Worm (Caenorhabditis elegans) whole organism, L3 larva: ENCODE measurements around the gene F07C3.3.

ENCODE experiments used
- R02D3.7 ChIP-seq: fragments of 150-350 bp; optimal IDR thresholded peaks from 2 replicates; lab custom pipeline; 2014; ENCODE audit warnings: missing biosample characterization, missing genetic modification characterization
- ZK546.5 ChIP-seq: sonication (generic microtip); optimal IDR thresholded peaks from 2 replicates; lab custom pipeline; 2017; ENCODE audit warnings: missing biosample characterization, missing genetic modification characterization
- aly-2 ChIP-seq: fragments of 150-350 bp; optimal IDR thresholded peaks from 2 replicates; lab custom pipeline; 2014; ENCODE audit warnings: missing biosample characterization, missing genetic modification characterization
- ama-1 ChIP-seq: fragments of 150-350 bp; optimal IDR thresholded peaks from 2 replicates; lab custom pipeline; 2018
- ceh-16 ChIP-seq: sonication (generic microtip); optimal IDR thresholded peaks from 2 replicates; lab custom pipeline; 2017; ENCODE audit warnings: missing biosample characterization, missing genetic modification characterization
- ceh-28 ChIP-seq: fragments of 150-350 bp; optimal IDR thresholded peaks from 2 replicates; lab custom pipeline; 2014; ENCODE audit warnings: missing biosample characterization, missing genetic modification reagents, missing genetic modification characterization
- ceh-82 ChIP-seq: fragments of 150-350 bp; optimal IDR thresholded peaks from 2 replicates; lab custom pipeline; 2014; ENCODE audit warnings: missing biosample characterization, missing genetic modification characterization
- ceh-9 ChIP-seq: sonication (generic microtip); optimal IDR thresholded peaks from 2 replicates; lab custom pipeline; 2018; ENCODE audit warnings: missing biosample characterization, missing genetic modification characterization
- daf-12 ChIP-seq: fragments of 150-350 bp; optimal IDR thresholded peaks from 2 replicates; lab custom pipeline; 2014; ENCODE audit warnings: missing biosample characterization, missing genetic modification reagents, missing genetic modification characterization
- egl-27 ChIP-seq: sonication (generic microtip); optimal IDR thresholded peaks from 4 replicates; lab custom pipeline; 2017; ENCODE audit warnings: missing biosample characterization, missing genetic modification reagents, missing genetic modification characterization
- egl-5 ChIP-seq: fragments of 150-350 bp; optimal IDR thresholded peaks from 2 replicates; lab custom pipeline; 2017; ENCODE audit warnings: missing biosample characterization, missing genetic modification reagents, missing genetic modification characterization, inconsistent platforms
- elt-1 ChIP-seq: fragments of 150-350 bp; optimal IDR thresholded peaks from 2 replicates; lab custom pipeline; 2014; ENCODE audit warnings: missing biosample characterization, missing genetic modification characterization
- elt-2 ChIP-seq: sonication (generic microtip); optimal IDR thresholded peaks from 2 replicates; lab custom pipeline; 2016; ENCODE audit warnings: missing genetic modification reagents, mild to moderate bottlenecking, missing genetic modification characterization, missing compliant biosample characterization
- elt-3 ChIP-seq, 3 experiments: fragments of 150-350 bp in 1 of 3; sonication (generic microtip) in 2 of 3; optimal IDR thresholded peaks; 2 replicates in 2 of 3; 4 replicates in 1 of 3; lab custom pipeline; 2014 to 2017; ENCODE audit warnings: missing biosample characterization in 3 of 3, missing genetic modification characterization in 3 of 3
- eor-1 ChIP-seq, 2 experiments: fragments of 150-350 bp; optimal IDR thresholded peaks; 2 replicates each; lab custom pipeline; 2014 to 2018; ENCODE audit warnings: missing biosample characterization in 2 of 2, missing genetic modification characterization in 2 of 2
- fkh-10 ChIP-seq: sonication (generic microtip); optimal IDR thresholded peaks from 2 replicates; lab custom pipeline; 2017; ENCODE audit warnings: missing biosample characterization, missing genetic modification reagents, missing genetic modification characterization
- fkh-2 ChIP-seq: fragments of 150-350 bp; optimal IDR thresholded peaks from 2 replicates; lab custom pipeline; 2014; ENCODE audit warnings: missing biosample characterization, missing genetic modification reagents, missing genetic modification characterization
- fos-1 ChIP-seq: fragments of 150-350 bp; optimal IDR thresholded peaks from 2 replicates; lab custom pipeline; 2014; ENCODE audit warnings: missing biosample characterization, missing genetic modification characterization
- hmg-11 ChIP-seq: sonication (generic microtip); optimal IDR thresholded peaks from 2 replicates; lab custom pipeline; 2016; ENCODE audit warnings: missing genetic modification characterization, missing compliant biosample characterization
- jun-1 ChIP-seq: fragments of 150-350 bp; optimal IDR thresholded peaks from 2 replicates; lab custom pipeline; 2014; ENCODE audit warnings: missing biosample characterization, missing genetic modification reagents, missing genetic modification characterization
- lin-15B ChIP-seq: fragments of 150-350 bp; optimal IDR thresholded peaks from 2 replicates; lab custom pipeline; 2014; ENCODE audit warnings: missing biosample characterization, missing genetic modification characterization
- lin-39 ChIP-seq: fragments of 150-350 bp; optimal IDR thresholded peaks from 2 replicates; lab custom pipeline; 2018; ENCODE audit warnings: missing biosample characterization, missing genetic modification reagents, missing genetic modification characterization
- lsy-12 ChIP-seq: sonication (generic microtip); optimal IDR thresholded peaks from 2 replicates; lab custom pipeline; 2016; ENCODE audit warnings: mild to moderate bottlenecking, missing genetic modification characterization, missing compliant biosample characterization
- mdl-1 ChIP-seq: fragments of 150-350 bp; optimal IDR thresholded peaks from 2 replicates; lab custom pipeline; 2014; ENCODE audit warnings: missing biosample characterization, missing genetic modification characterization
- mml-1 ChIP-seq: fragments of 150-350 bp; sonication (generic microtip); optimal IDR thresholded peaks from 3 replicates; lab custom pipeline; 2014; ENCODE audit warnings: missing biosample characterization, missing genetic modification characterization
- nfya-1 ChIP-seq: sonication (generic microtip); optimal IDR thresholded peaks from 2 replicates; lab custom pipeline; 2017; ENCODE audit warnings: missing genetic modification characterization, mild to moderate bottlenecking, missing compliant biosample characterization, antibody characterized with exemption, moderate library complexity; ENCODE audit not compliant: insufficient read depth
- nhr-11 ChIP-seq: fragments of 150-350 bp; optimal IDR thresholded peaks from 2 replicates; lab custom pipeline; 2014; ENCODE audit warnings: missing biosample characterization, missing genetic modification characterization
- nhr-12 ChIP-seq: fragments of 150-350 bp; optimal IDR thresholded peaks from 2 replicates; lab custom pipeline; 2014; ENCODE audit warnings: missing biosample characterization, missing genetic modification characterization
- nhr-23 ChIP-seq: fragments of 150-350 bp; optimal IDR thresholded peaks from 2 replicates; lab custom pipeline; 2014; ENCODE audit warnings: missing biosample characterization, missing genetic modification reagents, missing genetic modification characterization
- nhr-237 ChIP-seq: fragments of 150-350 bp; optimal IDR thresholded peaks from 2 replicates; lab custom pipeline; 2014; ENCODE audit warnings: missing biosample characterization, missing genetic modification characterization
- nhr-25 ChIP-seq: sonication (generic microtip); optimal IDR thresholded peaks from 2 replicates; lab custom pipeline; 2017; ENCODE audit warnings: missing biosample characterization, missing genetic modification characterization
- nhr-28 ChIP-seq: fragments of 150-350 bp; optimal IDR thresholded peaks from 2 replicates; lab custom pipeline; 2014; ENCODE audit warnings: missing biosample characterization, missing genetic modification characterization
- nhr-43 ChIP-seq: sonication (generic microtip); optimal IDR thresholded peaks from 2 replicates; lab custom pipeline; 2016; ENCODE audit warnings: mild to moderate bottlenecking, missing genetic modification characterization, missing compliant biosample characterization; ENCODE audit not compliant: poor library complexity, severe bottlenecking
- nhr-67 ChIP-seq: fragments of 150-350 bp; optimal IDR thresholded peaks from 2 replicates; lab custom pipeline; 2014; ENCODE audit warnings: missing biosample characterization, missing genetic modification characterization
- nhr-76 ChIP-seq: fragments of 150-350 bp; sonication (generic microtip); optimal IDR thresholded peaks from 5 replicates; lab custom pipeline; 2014; ENCODE audit warnings: missing biosample characterization, missing genetic modification characterization
- nhr-77 ChIP-seq: fragments of 150-350 bp; optimal IDR thresholded peaks from 2 replicates; lab custom pipeline; 2014; ENCODE audit warnings: missing biosample characterization, missing genetic modification characterization
- pha-4 ChIP-seq: fragments of 150-350 bp; optimal IDR thresholded peaks from 2 replicates; lab custom pipeline; 2014; ENCODE audit warnings: missing biosample characterization, missing genetic modification reagents, missing genetic modification characterization
- pqm-1 ChIP-seq: fragments of 150-350 bp; optimal IDR thresholded peaks from 2 replicates; lab custom pipeline; 2017; ENCODE audit warnings: missing biosample characterization, missing genetic modification characterization, inconsistent platforms
- sea-2 ChIP-seq: fragments of 150-350 bp; sonication (generic microtip); optimal IDR thresholded peaks from 4 replicates; lab custom pipeline; 2014; ENCODE audit warnings: missing biosample characterization, missing genetic modification reagents, missing genetic modification characterization
- skn-1 ChIP-seq: fragments of 150-350 bp; optimal IDR thresholded peaks from 2 replicates; lab custom pipeline; 2014; ENCODE audit warnings: missing biosample characterization, missing genetic modification characterization
- snpc-4 ChIP-seq: fragments of 150-350 bp; optimal IDR thresholded peaks from 2 replicates; lab custom pipeline; 2014; ENCODE audit warnings: missing biosample characterization, missing genetic modification characterization
- tbx-2 ChIP-seq: sonication (generic microtip); optimal IDR thresholded peaks from 2 replicates; lab custom pipeline; 2016; ENCODE audit warnings: mild to moderate bottlenecking, missing genetic modification characterization, missing compliant biosample characterization
- unc-39 ChIP-seq: sonication (generic microtip); optimal IDR thresholded peaks from 4 replicates; lab custom pipeline; 2017; ENCODE audit warnings: missing biosample characterization, missing genetic modification characterization
- unc-62 ChIP-seq: fragments of 150-350 bp; sonication (generic microtip); optimal IDR thresholded peaks from 4 replicates; lab custom pipeline; 2014; ENCODE audit warnings: missing biosample characterization, missing genetic modification reagents, missing genetic modification characterization
- zag-1 ChIP-seq: fragments of 150-350 bp; optimal IDR thresholded peaks from 2 replicates; lab custom pipeline; 2014; ENCODE audit warnings: missing biosample characterization, missing genetic modification characterization
- ztf-11 ChIP-seq: fragments of 150-350 bp; optimal IDR thresholded peaks from 2 replicates; lab custom pipeline; 2014; ENCODE audit warnings: missing biosample characterization, missing genetic modification characterization
- ztf-4 ChIP-seq: fragments of 150-350 bp; optimal IDR thresholded peaks from 2 replicates; lab custom pipeline; 2014; ENCODE audit warnings: missing biosample characterization, missing genetic modification characterization

F07C3.3 gene

DNA sequence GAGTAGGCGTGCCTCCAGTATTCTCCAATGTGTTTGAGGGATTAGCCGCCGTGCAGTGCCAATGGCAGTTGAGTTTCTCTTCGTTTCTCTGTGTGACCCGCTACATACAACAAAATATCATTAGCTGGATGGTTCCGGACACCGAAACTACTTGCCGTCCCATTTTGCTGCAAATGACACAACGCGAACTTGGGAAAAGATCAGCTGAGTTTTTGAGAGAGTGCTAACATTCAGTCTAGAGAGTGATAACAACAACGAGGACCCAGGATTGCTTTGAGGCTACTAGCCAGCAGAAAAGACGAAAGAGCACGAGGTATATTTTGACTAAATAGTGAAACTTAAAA is 12.8 kb downstream of the F07C3.3 start:
- TF ChIP-seq lin-39: no peak
- no peak for TF ChIP-seq elt-1 (tag; lab: Kevin White, UChicago)
- no peak for TF ChIP-seq egl-27 (tag; lab: Kevin White, UChicago)
- TF ChIP-seq elt-2: no peak
- no peak for TF ChIP-seq snpc-4 (tag; lab: Kevin White, UChicago)
- no peak for TF ChIP-seq eor-1 (tag; optimal IDR thresholded peaks at IDR 0.05; lab: Kevin White, UChicago)
- TF ChIP-seq fkh-2 (tag; lab: Kevin White, UChicago): no peak
- TF ChIP-seq unc-62 (GFP tag; lab: Kevin White, UChicago): no peak
- TF ChIP-seq elt-3 (tag; optimal IDR thresholded peaks at IDR 0.05; lab: Kevin White, UChicago): no peak
- no peak for TF ChIP-seq sea-2 (GFP tag; lab: Kevin White, UChicago)
- no peak for TF ChIP-seq nhr-237 (tag; lab: Kevin White, UChicago)
- no peak for TF ChIP-seq nhr-12 (tag; lab: Kevin White, UChicago)
- TF ChIP-seq ztf-4: no peak
- no peak for TF ChIP-seq nhr-11 (tag; lab: Kevin White, UChicago)
- TF ChIP-seq egl-5 (tag; lab: Kevin White, UChicago): no peak
- TF ChIP-seq nhr-67 (tag; lab: Kevin White, UChicago): no peak
- no peak for TF ChIP-seq lin-15B (tag; lab: Kevin White, UChicago)
- TF ChIP-seq ceh-9 (tag; lab: Kevin White, UChicago): no peak

DNA sequence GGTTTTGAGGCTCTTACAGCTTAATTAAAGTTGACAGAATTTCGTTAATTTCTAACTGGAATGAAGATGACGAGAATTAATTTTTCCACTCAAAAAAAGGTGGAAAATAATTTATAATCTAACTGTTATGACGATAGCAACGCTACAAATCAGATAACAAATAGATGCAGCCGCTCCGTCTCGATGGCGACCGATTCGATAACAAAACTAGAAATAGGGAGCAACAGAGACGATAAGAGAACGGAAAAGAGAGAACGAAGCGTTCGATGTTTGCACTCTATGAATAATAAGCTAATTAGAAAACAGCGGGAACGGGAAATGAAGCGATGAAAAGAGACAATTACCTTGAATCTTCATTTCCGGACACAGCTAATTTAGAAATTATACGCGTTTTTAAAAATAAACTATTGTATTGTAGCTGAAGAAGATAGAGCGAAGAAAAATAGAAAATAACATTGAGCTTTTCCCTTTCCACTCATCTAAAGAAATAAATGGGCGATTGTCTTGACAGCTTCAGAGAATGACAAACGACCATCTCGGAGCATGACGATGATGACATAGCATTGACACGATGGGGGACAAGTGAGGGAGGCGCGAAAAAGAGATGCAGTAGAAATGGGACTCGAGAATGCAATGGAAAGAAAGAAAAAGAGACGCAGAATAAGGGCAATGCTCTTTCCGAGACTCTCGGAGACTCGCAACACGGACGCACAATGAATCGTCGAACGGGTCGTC is 13.4 kb downstream of the F07C3.3 start:
- TF ChIP-seq tbx-2 (tag; lab: Kevin White, UChicago): no peak
- TF ChIP-seq pha-4 (tag; lab: Kevin White, UChicago): no peak
- TF ChIP-seq snpc-4 (tag; lab: Kevin White, UChicago): peak; percentile 13
- TF ChIP-seq lsy-12 (tag; lab: Kevin White, UChicago): no peak
- no peak for TF ChIP-seq mdl-1
- TF ChIP-seq skn-1: peak; percentile 67
- TF ChIP-seq elt-1 (tag; lab: Kevin White, UChicago): no peak
- TF ChIP-seq eor-1 (tag; optimal IDR thresholded peaks at IDR 0.05; lab: Kevin White, UChicago): no peak
- no peak for TF ChIP-seq nhr-76
- TF ChIP-seq nhr-28: no peak
- no peak for TF ChIP-seq R02D3.7 (tag; lab: Kevin White, UChicago)
- TF ChIP-seq nhr-23 (tag; lab: Kevin White, UChicago): no peak
- TF ChIP-seq ZK546.5 (tag; lab: Kevin White, UChicago): no peak
- TF ChIP-seq nhr-12 (tag; lab: Kevin White, UChicago): no peak
- no peak for TF ChIP-seq jun-1 (tag; lab: Kevin White, UChicago)
- peak; percentile 5 for TF ChIP-seq lin-15B (tag; lab: Kevin White, UChicago)
- no peak for TF ChIP-seq egl-5 (tag; lab: Kevin White, UChicago)
- TF ChIP-seq pqm-1: peak; percentile 45
- TF ChIP-seq ztf-4: no peak
- no peak for TF ChIP-seq ceh-82 (tag; lab: Kevin White, UChicago)
- no peak for TF ChIP-seq nhr-77
- TF ChIP-seq aly-2 (tag; lab: Kevin White, UChicago): no peak
- no peak for TF ChIP-seq nhr-11 (tag; lab: Kevin White, UChicago)
- no peak for TF ChIP-seq elt-3 (tag; optimal IDR thresholded peaks at IDR 0.05; lab: Kevin White, UChicago)
- TF ChIP-seq hmg-11 (tag; lab: Kevin White, UChicago): no peak
- no peak for TF ChIP-seq egl-27 (tag; lab: Kevin White, UChicago)
- TF ChIP-seq nhr-237 (tag; lab: Kevin White, UChicago): no peak
- no peak for TF ChIP-seq daf-12 (tag; lab: Kevin White, UChicago)
- no peak for TF ChIP-seq zag-1 (tag; lab: Kevin White, UChicago)
- no peak for TF ChIP-seq ama-1 (lab: Kevin White, UChicago)
- TF ChIP-seq ztf-11 (tag; lab: Kevin White, UChicago): no peak
- TF ChIP-seq unc-39 (tag; lab: Kevin White, UChicago): no peak
- TF ChIP-seq ceh-16 (tag; lab: Kevin White, UChicago): no peak
- TF ChIP-seq nfya-1 (tag; lab: Kevin White, UChicago): peak; percentile 47
- TF ChIP-seq nhr-67 (tag; lab: Kevin White, UChicago): no peak
- TF ChIP-seq fkh-2 (tag; lab: Kevin White, UChicago): no peak
- TF ChIP-seq fos-1: no peak
- peak; percentile 77 for TF ChIP-seq elt-2
- no peak for TF ChIP-seq sea-2 (GFP tag; lab: Kevin White, UChicago)
- TF ChIP-seq ceh-9 (tag; lab: Kevin White, UChicago): no peak
- TF ChIP-seq fkh-10: no peak
- no peak for TF ChIP-seq ceh-28 (tag; lab: Kevin White, UChicago)
- TF ChIP-seq nhr-43: no peak
- TF ChIP-seq mml-1 (tag; lab: Kevin White, UChicago): no peak
- peak; percentile 92 for TF ChIP-seq unc-62 (GFP tag; lab: Kevin White, UChicago)
- no peak for TF ChIP-seq nhr-25 (tag; lab: Kevin White, UChicago)
- peak; percentile 71 for TF ChIP-seq lin-39
